Fruit fly (Drosophila melanogaster) whole organism, adult: ENCODE results near the gene CG6912.
A peak's percentile ranks its signal among the peaks of the same experiment; 100 is the strongest.

Experiments used
- CG11617 ChIP-seq: fragments of 200-800 bp; sonication (Bioruptor generic); optimal IDR thresholded peaks from 2 replicates; lab custom pipeline; 2017; ENCODE audit warnings: mild to moderate bottlenecking, missing biosample characterization, missing genetic modification reagents, missing genetic modification characterization
- CG12768 ChIP-seq: fragments of 200-800 bp; sonication (Bioruptor generic); optimal IDR thresholded peaks from 2 replicates; lab custom pipeline; 2017; ENCODE audit warnings: missing biosample characterization, missing genetic modification characterization, mild to moderate bottlenecking, moderate library complexity, missing genetic modification reagents
- CG14711 ChIP-seq: fragments of 200-800 bp; sonication (Bioruptor generic); optimal IDR thresholded peaks from 2 replicates; lab custom pipeline; 2018; ENCODE audit warnings: missing biosample characterization, mild to moderate bottlenecking, missing genetic modification characterization, moderate library complexity
- CG1620 ChIP-seq: fragments of 200-800 bp; sonication (Bioruptor generic); optimal IDR thresholded peaks from 2 replicates; lab custom pipeline; 2016; ENCODE audit warnings: missing biosample characterization, missing genetic modification characterization
- CG33017 ChIP-seq: fragments of 200-800 bp; sonication (Bioruptor generic); optimal IDR thresholded peaks from 2 replicates; lab custom pipeline; 2018; ENCODE audit warnings: missing biosample characterization, mild to moderate bottlenecking, missing genetic modification characterization, moderate library complexity
- CG5204 ChIP-seq: fragments of 200-800 bp; sonication (Bioruptor generic); optimal IDR thresholded peaks from 2 replicates; lab custom pipeline; 2016; ENCODE audit warnings: missing biosample characterization, missing genetic modification characterization
- CG7045 ChIP-seq: fragments of 200-800 bp; sonication (Bioruptor generic); optimal IDR thresholded peaks from 2 replicates; lab custom pipeline; 2017; ENCODE audit warnings: missing biosample characterization, mild to moderate bottlenecking, missing genetic modification characterization
- CG7101 ChIP-seq: fragments of 200-800 bp; sonication (Bioruptor generic); optimal IDR thresholded peaks from 2 replicates; lab custom pipeline; 2018; ENCODE audit warnings: missing biosample characterization, mild to moderate bottlenecking, missing genetic modification characterization, moderate library complexity
- Clk ChIP-seq: fragments of 200-800 bp; sonication (Bioruptor generic); optimal IDR thresholded peaks from 2 replicates; lab custom pipeline; 2017; ENCODE audit warnings: missing biosample characterization, missing genetic modification characterization
- Crg-1 ChIP-seq: fragments of 200-800 bp; sonication (Bioruptor generic); optimal IDR thresholded peaks from 2 replicates; lab custom pipeline; 2016; ENCODE audit warnings: missing biosample characterization, missing genetic modification characterization
- Hr96 ChIP-seq: fragments of 200-800 bp; sonication (Bioruptor generic); optimal IDR thresholded peaks from 2 replicates; lab custom pipeline; 2016; ENCODE audit warnings: missing biosample characterization, missing genetic modification characterization
- Mnt ChIP-seq: fragments of 200-800 bp; sonication (Bioruptor generic); optimal IDR thresholded peaks from 2 replicates; lab custom pipeline; 2016; ENCODE audit warnings: missing biosample characterization, mild to moderate bottlenecking, missing genetic modification characterization
- bab1 ChIP-seq: fragments of 200-800 bp; sonication (Bioruptor generic); optimal IDR thresholded peaks from 3 replicates; lab custom pipeline; 2019; ENCODE audit warnings: missing biosample characterization, mild to moderate bottlenecking, missing genetic modification characterization, moderate library complexity
- cic ChIP-seq: fragments of 200-800 bp; sonication (Bioruptor generic); optimal IDR thresholded peaks from 2 replicates; lab custom pipeline; 2017; ENCODE audit warnings: missing biosample characterization, mild to moderate bottlenecking, missing genetic modification characterization, moderate library complexity
- cnc ChIP-seq, 2 experiments: fragments of >200 bp; optimal IDR thresholded peaks; 2 replicates each; lab custom pipeline; 2017
- kay ChIP-seq: fragments of 200-800 bp; sonication (Bioruptor generic); peaks from one replicate; lab custom pipeline; 2016; ENCODE audit warnings: missing biosample characterization, missing genetic modification characterization, borderline replicate concordance
- ovo ChIP-seq: fragments of 200-800 bp; sonication (Bioruptor generic); optimal IDR thresholded peaks from 2 replicates; lab custom pipeline; 2016; ENCODE audit warnings: missing biosample characterization, missing genetic modification characterization
- pad ChIP-seq: fragments of 200-800 bp; sonication (Bioruptor generic); optimal IDR thresholded peaks from 3 replicates; lab custom pipeline; 2017; ENCODE audit warnings: missing biosample characterization, missing genetic modification characterization, mild to moderate bottlenecking, moderate library complexity, missing genetic modification reagents
- tj ChIP-seq: fragments of 200-800 bp; sonication (Bioruptor generic); optimal IDR thresholded peaks from 3 replicates; lab custom pipeline; 2017; ENCODE audit warnings: missing biosample characterization, mild to moderate bottlenecking, missing genetic modification characterization, moderate library complexity
- toe ChIP-seq: fragments of 200-800 bp; sonication (Bioruptor generic); optimal IDR thresholded peaks from 2 replicates; lab custom pipeline; 2016; ENCODE audit warnings: missing biosample characterization, missing genetic modification characterization

Gene CG6912

dm6 chr3R:15146408-15147037 lies 9.7 kb upstream of the CG6912 start:
- peak; percentile 88 for TF ChIP-seq kay (GFP tag; lab: Kevin White, UChicago)
- TF ChIP-seq toe (GFP tag; lab: Kevin White, UChicago): no peak

- peak in 1 of 2 experiments; percentile 20 for TF ChIP-seq cnc (optimal IDR thresholded peaks at IDR 0.05; lab: Kevin White, UChicago)
- TF ChIP-seq ovo (GFP tag; lab: Kevin White, UChicago): no peak
- TF ChIP-seq toe (GFP tag; lab: Kevin White, UChicago): peak; percentile 45
- peak; percentile 80 for TF ChIP-seq kay (GFP tag; lab: Kevin White, UChicago)
- peak; percentile 82 for TF ChIP-seq CG7101 (tag; lab: Kevin White, UChicago)
- TF ChIP-seq CG11617 (GFP tag; lab: Kevin White, UChicago): peak; percentile 68
- TF ChIP-seq Hr96 (GFP tag; lab: Kevin White, UChicago): peak; percentile 42
- TF ChIP-seq CG33017: peak; percentile 78
- TF ChIP-seq bab1: no peak
- peak; percentile 3 for TF ChIP-seq Clk (GFP tag; lab: Kevin White, UChicago)
- peak; percentile 63 for TF ChIP-seq CG14711 (tag; lab: Kevin White, UChicago)
- TF ChIP-seq CG1620: peak; percentile 2
- peak; percentile 41 for TF ChIP-seq tj (GFP tag; lab: Kevin White, UChicago)
- no peak for TF ChIP-seq pad (GFP tag; lab: Kevin White, UChicago)
- TF ChIP-seq CG7045: peak; percentile 43
- TF ChIP-seq Mnt (GFP tag; lab: Kevin White, UChicago): peak; percentile 59
- TF ChIP-seq cic (GFP tag; lab: Kevin White, UChicago): peak; percentile 60
- peak; percentile 68 for TF ChIP-seq CG5204 (GFP tag; lab: Kevin White, UChicago)
- peak; percentile 50 for TF ChIP-seq CG12768 (GFP tag; lab: Kevin White, UChicago)
- TF ChIP-seq Crg-1 (GFP tag; lab: Kevin White, UChicago): no peak
Measured at dm6 chr3R:15145491-15145890, 8.7 kb upstream of the CG6912 start.

dm6 chr3R:15139816-15140473 lies 3.1 kb upstream of the CG6912 start, which contains the start of gene CG3987:
Gene CG3987 (plus strand): TSS chr3R:15139958.
- peak; percentile 25 for TF ChIP-seq CG5204 (GFP tag; lab: Kevin White, UChicago)
- TF ChIP-seq cnc (optimal IDR thresholded peaks at IDR 0.05; lab: Kevin White, UChicago): no peak
- peak; percentile 30 for TF ChIP-seq Mnt (GFP tag; lab: Kevin White, UChicago)
- no peak for TF ChIP-seq tj (GFP tag; lab: Kevin White, UChicago)
- no peak for TF ChIP-seq CG1620

- peak; percentile 39 for TF ChIP-seq CG7101 (tag; lab: Kevin White, UChicago)
- no peak for TF ChIP-seq CG14711 (tag; lab: Kevin White, UChicago)
- peak; percentile 74 for TF ChIP-seq CG5204 (GFP tag; lab: Kevin White, UChicago)
- TF ChIP-seq kay (GFP tag; lab: Kevin White, UChicago): no peak
- no peak for TF ChIP-seq pad (GFP tag; lab: Kevin White, UChicago)
- TF ChIP-seq cnc (optimal IDR thresholded peaks at IDR 0.05; lab: Kevin White, UChicago): no peak
- TF ChIP-seq CG7045: peak; percentile 21
- peak; percentile 47 for TF ChIP-seq cic (GFP tag; lab: Kevin White, UChicago)
- TF ChIP-seq ovo (GFP tag; lab: Kevin White, UChicago): no peak
- no peak for TF ChIP-seq Clk (GFP tag; lab: Kevin White, UChicago)
- TF ChIP-seq CG1620: no peak
- TF ChIP-seq Crg-1 (GFP tag; lab: Kevin White, UChicago): no peak
- no peak for TF ChIP-seq Mnt (GFP tag; lab: Kevin White, UChicago)
- peak; percentile 37 for TF ChIP-seq CG33017
- peak; percentile 45 for TF ChIP-seq toe (GFP tag; lab: Kevin White, UChicago)
- TF ChIP-seq CG11617 (GFP tag; lab: Kevin White, UChicago): peak; percentile 80
- no peak for TF ChIP-seq bab1
- TF ChIP-seq tj (GFP tag; lab: Kevin White, UChicago): peak; percentile 26
- TF ChIP-seq CG12768 (GFP tag; lab: Kevin White, UChicago): peak; percentile 15
- TF ChIP-seq Hr96 (GFP tag; lab: Kevin White, UChicago): peak; percentile 42
Measured at dm6 chr3R:15139010-15139815, 2.4 kb upstream of the CG6912 start.

- TF ChIP-seq cnc (optimal IDR thresholded peaks at IDR 0.05; lab: Kevin White, UChicago): no peak
- no peak for TF ChIP-seq Crg-1 (GFP tag; lab: Kevin White, UChicago)
- TF ChIP-seq CG7101 (tag; lab: Kevin White, UChicago): no peak
- TF ChIP-seq CG1620: no peak
- TF ChIP-seq toe (GFP tag; lab: Kevin White, UChicago): no peak
- TF ChIP-seq ovo (GFP tag; lab: Kevin White, UChicago): no peak
- TF ChIP-seq CG12768 (GFP tag; lab: Kevin White, UChicago): no peak
- TF ChIP-seq CG5204 (GFP tag; lab: Kevin White, UChicago): no peak
- TF ChIP-seq CG7045: no peak
- no peak for TF ChIP-seq Clk (GFP tag; lab: Kevin White, UChicago)
- no peak for TF ChIP-seq bab1
- no peak for TF ChIP-seq tj (GFP tag; lab: Kevin White, UChicago)
- TF ChIP-seq CG11617 (GFP tag; lab: Kevin White, UChicago): no peak
Measured at dm6 chr3R:15138251-15138650, 1.4 kb upstream of the CG6912 start.
